Worm (Caenorhabditis elegans) whole organism, L4 larva: ENCODE data around the gene gly-6.

Source experiments
- F10B5.3 ChIP-seq: sonication (generic microtip); optimal IDR thresholded peaks from 2 replicates; lab custom pipeline; 2016; ENCODE audit warnings: mild to moderate bottlenecking, missing genetic modification characterization, missing compliant biosample characterization
- F44E2.7 ChIP-seq: fragments of 200-800 bp; sonication (Bioruptor generic); IDR thresholded peaks from 2 replicates; pipeline ENCODE4 v2.1.2; 2022; ENCODE audit warnings: missing genetic modification characterization, missing compliant biosample characterization
- T26A8.4 ChIP-seq: fragments of 200-800 bp; sonication (Bioruptor generic); IDR thresholded peaks from 2 replicates; pipeline ENCODE4 v1.3.6; 2022; ENCODE audit warnings: missing genetic modification characterization, missing compliant biosample characterization
- ZK546.5 ChIP-seq, 2 experiments: sonication (generic microtip); optimal IDR thresholded peaks; 2 replicates each; lab custom pipeline; 2017; ENCODE audit warnings: missing biosample characterization in 2 of 2, missing genetic modification characterization in 2 of 2
- aly-2 ChIP-seq: sonication (generic microtip); optimal IDR thresholded peaks from 2 replicates; lab custom pipeline; 2018; ENCODE audit warnings: missing biosample characterization, missing genetic modification characterization
- ama-1 ChIP-seq: fragments of 150-350 bp; optimal IDR thresholded peaks from 2 replicates; lab custom pipeline; 2014; ENCODE audit warnings: inconsistent platforms, mixed read lengths
- arid-1 ChIP-seq: fragments of 200-800 bp; sonication (Bioruptor generic); conservative IDR thresholded peaks from 2 replicates; pipeline ENCODE4 v1.3.6; 2022; ENCODE audit warnings: missing genetic modification reagents, missing genetic modification characterization, missing compliant biosample characterization
- attf-4 ChIP-seq: sonication (generic microtip); optimal IDR thresholded peaks from 3 replicates; lab custom pipeline; 2017; ENCODE audit warnings: missing biosample characterization, missing genetic modification characterization
- ceh-20 ChIP-seq: fragments of 200-800 bp; sonication (Bioruptor generic); IDR thresholded peaks from 2 replicates; pipeline ENCODE4 v1.3.6; 2022; ENCODE audit warnings: missing genetic modification reagents, missing genetic modification characterization, missing compliant biosample characterization
- ceh-44 ChIP-seq: fragments of 200-800 bp; sonication (Bioruptor generic); IDR thresholded peaks from 2 replicates; pipeline ENCODE4 v1.3.6; 2022; ENCODE audit warnings: missing genetic modification reagents, missing genetic modification characterization, missing compliant biosample characterization
- ceh-62 ChIP-seq: sonication (generic microtip); optimal IDR thresholded peaks from 2 replicates; lab custom pipeline; 2017; ENCODE audit warnings: missing biosample characterization, missing genetic modification characterization
- cey-2 ChIP-seq: sonication (generic microtip); optimal IDR thresholded peaks from 3 replicates; lab custom pipeline; 2017; ENCODE audit warnings: missing genetic modification characterization, mild to moderate bottlenecking, missing compliant biosample characterization, antibody characterized with exemption, borderline replicate concordance; ENCODE audit not compliant: insufficient read depth
- daf-16 ChIP-seq, 3 experiments: sonication (generic microtip); optimal IDR thresholded peaks; 2 replicates each; lab custom pipeline; 2016 to 2017; ENCODE audit warnings: missing genetic modification characterization in 3 of 3, missing genetic modification reagents in 3 of 3, mild to moderate bottlenecking in 2 of 3, missing compliant biosample characterization in 2 of 3, missing biosample characterization in 1 of 3, moderate library complexity in 1 of 3
- dmd-6 ChIP-seq: fragments of 200-800 bp; sonication (Bioruptor generic); IDR thresholded peaks from 2 replicates; pipeline ENCODE4 v1.3.6; 2022; ENCODE audit warnings: missing genetic modification reagents, missing genetic modification characterization, missing compliant biosample characterization
- dmd-9 ChIP-seq: fragments of 200-800 bp; sonication (Bioruptor generic); IDR thresholded peaks from 2 replicates; pipeline ENCODE4 v1.3.6; 2022; ENCODE audit warnings: missing genetic modification reagents, missing genetic modification characterization, missing compliant biosample characterization
- dpl-1 ChIP-seq: fragments of 150-350 bp; optimal IDR thresholded peaks from 2 replicates; lab custom pipeline; 2014; ENCODE audit warnings: missing biosample characterization, missing genetic modification reagents, missing genetic modification characterization
- dve-1 ChIP-seq: sonication (generic microtip); optimal IDR thresholded peaks from 2 replicates; lab custom pipeline; 2017; ENCODE audit warnings: antibody characterized with exemption, mild to moderate bottlenecking, missing genetic modification characterization, missing compliant biosample characterization; ENCODE audit not compliant: insufficient read depth
- egl-27 ChIP-seq: sonication (generic microtip); optimal IDR thresholded peaks from 3 replicates; lab custom pipeline; 2017; ENCODE audit warnings: missing biosample characterization, missing genetic modification reagents, missing genetic modification characterization
- fkh-10 ChIP-seq: fragments of 150-350 bp; optimal IDR thresholded peaks from 2 replicates; lab custom pipeline; 2014; ENCODE audit warnings: missing biosample characterization, missing genetic modification reagents, missing genetic modification characterization
- hif-1 ChIP-seq, 2 experiments: sonication (generic microtip); optimal IDR thresholded peaks; 2 replicates each; lab custom pipeline; 2016 to 2017; ENCODE audit warnings: missing compliant biosample characterization in 2 of 2, missing genetic modification characterization in 2 of 2, missing genetic modification reagents in 2 of 2, missing genotype in 2 of 2, mild to moderate bottlenecking in 1 of 2
- hmg-1.1 ChIP-seq: fragments of 200-800 bp; sonication (Bioruptor generic); IDR thresholded peaks from 2 replicates; pipeline ENCODE4 v1.3.6; 2022; ENCODE audit warnings: missing genetic modification reagents, missing genetic modification characterization, missing compliant biosample characterization
- lin-1 ChIP-seq: fragments of 200-800 bp; sonication (Bioruptor generic); IDR thresholded peaks from 2 replicates; pipeline ENCODE4 v1.3.6; 2022; ENCODE audit warnings: missing genetic modification reagents, missing genetic modification characterization, missing compliant biosample characterization
- lin-15B ChIP-seq: fragments of 150-350 bp; sonication (generic microtip); optimal IDR thresholded peaks from 3 replicates; lab custom pipeline; 2014; ENCODE audit warnings: missing biosample characterization, missing genetic modification characterization
- lin-39 ChIP-seq: fragments of 150-350 bp; optimal IDR thresholded peaks from 2 replicates; lab custom pipeline; 2014; ENCODE audit warnings: missing biosample characterization, missing genetic modification reagents, missing genetic modification characterization
- lsy-2 ChIP-seq, 2 experiments: fragments of 150-350 bp in 1 of 2; sonication (generic microtip) in 1 of 2; optimal IDR thresholded peaks; 2 replicates each; lab custom pipeline; 2014 to 2017; ENCODE audit warnings: missing biosample characterization in 2 of 2, missing genetic modification characterization in 2 of 2
- madf-9 ChIP-seq: fragments of 200-800 bp; sonication (Bioruptor generic); conservative IDR thresholded peaks from 2 replicates; pipeline ENCODE4 v1.3.6; 2022; ENCODE audit warnings: missing genetic modification reagents, missing genetic modification characterization, missing compliant biosample characterization
- mdl-1 ChIP-seq, 2 experiments: fragments of 150-350 bp in 1 of 2; sonication (generic microtip) in 1 of 2; optimal IDR thresholded peaks; 2 replicates each; lab custom pipeline; 2014 to 2017; ENCODE audit warnings: missing biosample characterization in 2 of 2, missing genetic modification characterization in 2 of 2
- mdt-29 ChIP-seq: fragments of 200-800 bp; sonication (Bioruptor generic); IDR thresholded peaks from 2 replicates; pipeline ENCODE4 v1.3.6; 2022; ENCODE audit warnings: missing genetic modification reagents, missing genetic modification characterization, missing compliant biosample characterization
- mxl-2 ChIP-seq: fragments of 200-800 bp; sonication (Bioruptor generic); conservative IDR thresholded peaks from 2 replicates; pipeline ENCODE4 v1.3.6; 2022; ENCODE audit warnings: missing genetic modification reagents, missing genetic modification characterization, missing compliant biosample characterization
- mxl-3 ChIP-seq: fragments of 200-800 bp; sonication (Bioruptor generic); optimal IDR thresholded peaks from 2 replicates; lab custom pipeline; 2018; ENCODE audit warnings: mild to moderate bottlenecking, missing genetic modification characterization, missing compliant biosample characterization
- nhr-10 ChIP-seq: fragments of 150-350 bp; optimal IDR thresholded peaks from 2 replicates; lab custom pipeline; 2014; ENCODE audit warnings: missing biosample characterization, missing genetic modification characterization
- nhr-102 ChIP-seq: sonication (generic microtip); optimal IDR thresholded peaks from 2 replicates; lab custom pipeline; 2016; ENCODE audit warnings: mild to moderate bottlenecking, missing genetic modification characterization, moderate library complexity, missing compliant biosample characterization
- nhr-25 ChIP-seq: sonication (generic microtip); optimal IDR thresholded peaks from 2 replicates; lab custom pipeline; 2017; ENCODE audit warnings: missing genetic modification characterization, mild to moderate bottlenecking, missing compliant biosample characterization, antibody characterized with exemption, moderate library complexity, borderline replicate concordance; ENCODE audit not compliant: insufficient read depth
- nhr-48 ChIP-seq: sonication (generic microtip); optimal IDR thresholded peaks from 2 replicates; lab custom pipeline; 2016; ENCODE audit warnings: mild to moderate bottlenecking, missing genetic modification characterization, missing compliant biosample characterization
- nhr-76 ChIP-seq: fragments of 150-350 bp; optimal IDR thresholded peaks from 2 replicates; lab custom pipeline; 2014; ENCODE audit warnings: missing biosample characterization, missing genetic modification characterization
- nhr-77 ChIP-seq: fragments of 150-350 bp; optimal IDR thresholded peaks from 2 replicates; lab custom pipeline; 2014; ENCODE audit warnings: missing biosample characterization, missing genetic modification characterization
- php-3 ChIP-seq: fragments of 200-800 bp; sonication (Bioruptor generic); IDR thresholded peaks from 2 replicates; pipeline ENCODE4 v1.3.6; 2022; ENCODE audit warnings: missing genetic modification reagents, missing genetic modification characterization, missing compliant biosample characterization
- rbr-2 ChIP-seq: sonication (generic microtip); optimal IDR thresholded peaks from 2 replicates; lab custom pipeline; 2016; ENCODE audit warnings: missing genotype, missing genetic modification characterization, missing compliant biosample characterization
- saeg-2 ChIP-seq: fragments of 200-800 bp; sonication (Bioruptor generic); IDR thresholded peaks from 2 replicates; pipeline ENCODE4 v1.3.6; 2022; ENCODE audit warnings: missing genetic modification reagents, missing genetic modification characterization, missing compliant biosample characterization
- sdz-12 ChIP-seq: fragments of 200-800 bp; sonication (Bioruptor generic); optimal IDR thresholded peaks from 2 replicates; lab custom pipeline; 2018; ENCODE audit warnings: mild to moderate bottlenecking, missing genetic modification characterization, missing compliant biosample characterization
- set-16 ChIP-seq: fragments of 200-800 bp; sonication (Bioruptor generic); IDR thresholded peaks from 2 replicates; pipeline ENCODE4 v1.3.6; 2022; ENCODE audit warnings: missing genetic modification reagents, missing genetic modification characterization, missing compliant biosample characterization
- snpc-1.2 ChIP-seq: fragments of 200-800 bp; sonication (Bioruptor generic); IDR thresholded peaks from 2 replicates; pipeline ENCODE4 v1.3.6; 2022; ENCODE audit warnings: missing genetic modification reagents, missing genetic modification characterization, missing compliant biosample characterization
- snpc-4 ChIP-seq: fragments of 150-350 bp; optimal IDR thresholded peaks from 2 replicates; lab custom pipeline; 2014; ENCODE audit warnings: missing biosample characterization, missing genetic modification characterization
- spr-1 ChIP-seq: sonication (generic microtip); optimal IDR thresholded peaks from 2 replicates; lab custom pipeline; 2016; ENCODE audit warnings: mild to moderate bottlenecking, missing genetic modification characterization, missing compliant biosample characterization
- tag-97 ChIP-seq: fragments of 200-800 bp; sonication (Bioruptor generic); IDR thresholded peaks from 2 replicates; pipeline ENCODE4 v1.3.6; 2022; ENCODE audit warnings: missing genetic modification characterization, missing compliant biosample characterization
- unc-39 ChIP-seq: sonication (generic microtip); optimal IDR thresholded peaks from 2 replicates; lab custom pipeline; 2017; ENCODE audit warnings: missing biosample characterization, missing genetic modification characterization
- vab-7 ChIP-seq: fragments of 200-800 bp; sonication (Bioruptor generic); IDR thresholded peaks from 2 replicates; pipeline ENCODE4 v1.3.6; 2022; ENCODE audit warnings: missing genetic modification reagents, missing genetic modification characterization, missing compliant biosample characterization
- zag-1 ChIP-seq: fragments of 150-350 bp; optimal IDR thresholded peaks from 2 replicates; lab custom pipeline; 2014; ENCODE audit warnings: missing biosample characterization, missing genetic modification characterization
- zip-11 ChIP-seq: fragments of 200-800 bp; sonication (Bioruptor generic); IDR thresholded peaks from 2 replicates; pipeline ENCODE4 v1.3.6; 2022; ENCODE audit warnings: missing genetic modification characterization, missing compliant biosample characterization
- ztf-11 ChIP-seq: fragments of 150-350 bp; optimal IDR thresholded peaks from 2 replicates; lab custom pipeline; 2014; ENCODE audit warnings: missing biosample characterization, missing genetic modification characterization

gly-6 gene

ce11 chrIII:4284732-4285165 is 46.3 kb downstream of the gly-6 start (continued):
- TF ChIP-seq nhr-77 (peak; percentile 56), nhr-25 (peak; percentile 80), ZK546.5 (tag; optimal IDR thresholded peaks at IDR 0.05; lab: Kevin White, UChicago) (no peak), php-3 (GFP tag; lab: Robert Waterston, UW) (0 out of 2 replicates have a peak, but pooled peaks have one; percentile 31), nhr-102 (tag; lab: Kevin White, UChicago) (peak; percentile 73), F10B5.3 (tag; lab: Kevin White, UChicago) (no peak), ztf-11 (tag; lab: Kevin White, UChicago) (no peak), set-16 (GFP tag; lab: Robert Waterston, UW) (peak; percentile 37; the same call in 1 of the 2 replicates), arid-1 (no peak), sdz-12 (no peak), unc-39 (tag; lab: Kevin White, UChicago) (no peak), dmd-6 (GFP tag; lab: Robert Waterston, UW) (peak; percentile 88), dve-1 (tag; lab: Kevin White, UChicago) (peak; percentile 85), ceh-20 (0 out of 2 replicates have a peak, but pooled peaks have one; percentile 33), F44E2.7 (GFP tag; lab: Robert Waterston, UW) (no peak), nhr-10 (tag; lab: Kevin White, UChicago) (no peak), fkh-10 (no peak), daf-16 (GFP tag; optimal IDR thresholded peaks at IDR 0.05; lab: Kevin White, UChicago) (no peak), daf-16 (tag; optimal IDR thresholded peaks at IDR 0.05; lab: Kevin White, UChicago) (peak; percentile 42), dmd-9 (GFP tag; lab: Robert Waterston, UW) (no peak), dpl-1 (GFP tag; lab: Kevin White, UChicago) (peak; percentile 56), madf-9 (GFP tag; lab: Robert Waterston, UW) (0 out of 2 replicates have a peak, but pooled peaks have one; percentile 52), lin-39 (tag; lab: Kevin White, UChicago) (no peak), lin-15B (tag; lab: Kevin White, UChicago) (no peak), nhr-76 (no peak), rbr-2 (tag; lab: Kevin White, UChicago) (peak; percentile 52), tag-97 (GFP tag; lab: Robert Waterston, UW) (no peak), ceh-62 (tag; lab: Kevin White, UChicago) (no peak), hmg-1.1 (GFP tag; lab: Robert Waterston, UW) (peak; percentile 52), spr-1 (tag; lab: Kevin White, UChicago) (peak; percentile 68), mxl-3 (GFP tag; lab: Kevin White, UChicago) (peak; percentile 92), lsy-2 (tag; optimal IDR thresholded peaks at IDR 0.05; lab: Kevin White, UChicago) (peak in 1 of 2 experiments; percentile 82), snpc-4 (tag; lab: Kevin White, UChicago) (no peak), zag-1 (tag; lab: Kevin White, UChicago) (no peak), hif-1 (tag; optimal IDR thresholded peaks at IDR 0.05; lab: Kevin White, UChicago) (peak in 1 of 2 experiments; percentile 25), lin-1 (GFP tag; lab: Robert Waterston, UW) (peak; percentile 77; the same call in 1 of the 2 replicates), nhr-48 (tag; lab: Kevin White, UChicago) (peak; percentile 90), mxl-2 (GFP tag; lab: Robert Waterston, UW) (no peak), snpc-1.2 (no peak), zip-11 (no peak), saeg-2 (GFP tag; lab: Robert Waterston, UW) (peak; percentile 71; the same call in 1 of the 2 replicates), egl-27 (tag; lab: Kevin White, UChicago) (no peak), aly-2 (tag; lab: Kevin White, UChicago) (no peak), mdl-1 (tag; optimal IDR thresholded peaks at IDR 0.05; lab: Kevin White, UChicago) (peak; percentile 35 to 89), T26A8.4 (GFP tag; lab: Robert Waterston, UW) (peak; percentile 70), attf-4 (tag; lab: Kevin White, UChicago) (no peak), cey-2 (tag; lab: Kevin White, UChicago) (no peak), ceh-44 (GFP tag; lab: Robert Waterston, UW) (no peak), vab-7 (GFP tag; lab: Robert Waterston, UW) (no peak), ama-1 (lab: Kevin White, UChicago) (no peak), mdt-29 (GFP tag; lab: Robert Waterston, UW) (no peak)
